Worm (Caenorhabditis elegans): ENCODE results near the gene R04F11.5.

Gene R04F11.5

ce11 chrV:12310256-12310655 is 7.6 kb downstream of the R04F11.5 start, which contains the start of gene hpo-30:
Gene hpo-30 (minus strand): TSS chrV:12310356.
- TF ChIP-seq dsc-1 (tag; optimal IDR thresholded peaks at IDR 0.05) (no peak), nhr-71 (tag; optimal IDR thresholded peaks at IDR 0.05) (no peak), hlh-4 (tag; optimal IDR thresholded peaks at IDR 0.05) (no peak), ceh-88 (GFP tag; IDR thresholded peaks at IDR 0.05) (no peak), ces-1 (GFP tag; optimal IDR thresholded peaks at IDR 0.05) (no peak)

ce11 chrV:12307011-12307540 is 10.7 kb downstream of the R04F11.5 start, which contains the start of gene srg-45:
Gene srg-45 (plus strand): TSS chrV:12307490.
- peak in 1 of 2 experiments; percentile 15 for TF ChIP-seq lsy-2 (tag; optimal IDR thresholded peaks at IDR 0.05)
- peak; percentile 69 for TF ChIP-seq aly-2 (tag; optimal IDR thresholded peaks at IDR 0.05)
- TF ChIP-seq lir-3 (tag; optimal IDR thresholded peaks at IDR 0.05; ENCODE audit: poor library complexity) = no peak

ce11 chrV:12305677-12306076 is 12.1 kb downstream of the R04F11.5 start:
- TF ChIP-seq efl-1 (optimal IDR thresholded peaks at IDR 0.05) (no peak), efl-1 (GFP tag; optimal IDR thresholded peaks at IDR 0.05 in 1 of 2) (peak in 1 of 2 experiments; percentile 94), swsn-7 (tag; optimal IDR thresholded peaks at IDR 0.05) (no peak), skn-1 (tag; optimal IDR thresholded peaks at IDR 0.05) (no peak)

ce11 chrV:12303453-12304077 is 14.3 kb downstream of the R04F11.5 start:
- TF ChIP-seq tbx-2 (tag; optimal IDR thresholded peaks at IDR 0.05) (peak; percentile 82), Y116A8C.19 (tag; optimal IDR thresholded peaks at IDR 0.05; ENCODE audit: borderline replicate concordance) (no peak), unc-130 (tag; optimal IDR thresholded peaks at IDR 0.05) (peak; percentile 65), unc-62 (GFP tag; optimal IDR thresholded peaks at IDR 0.05) (no peak), jun-1 (tag; optimal IDR thresholded peaks at IDR 0.05) (peak; percentile 85), elt-3 (tag; optimal IDR thresholded peaks at IDR 0.05) (peak in 3 of 6 experiments; percentile 36 to 61 (median 37)), rnt-1 (tag; optimal IDR thresholded peaks at IDR 0.05) (peak; percentile 91), mep-1 (tag; optimal IDR thresholded peaks at IDR 0.05) (peak; percentile 58), hlh-4 (tag; optimal IDR thresholded peaks at IDR 0.05) (no peak), mab-9 (GFP tag; IDR thresholded peaks at IDR 0.05) (peak; percentile 75), lin-15B (tag; optimal IDR thresholded peaks at IDR 0.05) (peak; percentile 15), dsc-1 (tag; optimal IDR thresholded peaks at IDR 0.05) (peak; percentile 91), aha-1 (tag; optimal IDR thresholded peaks at IDR 0.05) (no peak), skn-1 (tag; optimal IDR thresholded peaks at IDR 0.05) (peak; percentile 88), xbp-1 (tag; optimal IDR thresholded peaks at IDR 0.05) (peak; percentile 72), sup-37 (GFP tag; optimal IDR thresholded peaks at IDR 0.05) (peak; percentile 69), sox-4 (tag; optimal IDR thresholded peaks at IDR 0.05) (peak; percentile 72), ztf-4 (tag; optimal IDR thresholded peaks at IDR 0.05) (peak; percentile 84), sptf-1 (tag; optimal IDR thresholded peaks at IDR 0.05) (no peak), fkh-10 (GFP tag; optimal IDR thresholded peaks at IDR 0.05) (peak; percentile 56), nhr-11 (tag; optimal IDR thresholded peaks at IDR 0.05) (peak; percentile 19), egl-27 (tag; optimal IDR thresholded peaks at IDR 0.05) (no peak), ceh-8 (GFP tag; optimal IDR thresholded peaks at IDR 0.05) (peak; percentile 60), snpc-4 (tag; optimal IDR thresholded peaks at IDR 0.05) (peak; percentile 57), ceh-90 (tag; optimal IDR thresholded peaks at IDR 0.05) (peak; percentile 23), ceh-63 (GFP tag; optimal IDR thresholded peaks at IDR 0.05) (peak; percentile 64), pag-3 (tag; optimal IDR thresholded peaks at IDR 0.05; ENCODE audit: borderline replicate concordance, insufficient read depth) (peak; percentile 56), C34B4.2 (tag; optimal IDR thresholded peaks at IDR 0.05) (no peak), lin-35 (GFP tag; optimal IDR thresholded peaks at IDR 0.05) (peak; percentile 71 to 74), F16B12.6 (tag; optimal IDR thresholded peaks at IDR 0.05) (no peak), snu-23 (GFP tag; optimal IDR thresholded peaks at IDR 0.05) (peak; percentile 86), zag-1 (tag; optimal IDR thresholded peaks at IDR 0.05) (no peak), alr-1 (tag; optimal IDR thresholded peaks at IDR 0.05; ENCODE audit: borderline replicate concordance) (no peak), nhr-71 (tag; optimal IDR thresholded peaks at IDR 0.05) (peak; percentile 88), lin-39 (tag; optimal IDR thresholded peaks at IDR 0.05) (peak; percentile 16), isw-1 (GFP tag; IDR thresholded peaks at IDR 0.05) (peak; percentile 23; the same call in 1 of the 2 replicates), tlp-1 (tag; optimal IDR thresholded peaks at IDR 0.05) (no peak), aly-2 (tag; optimal IDR thresholded peaks at IDR 0.05) (peak; percentile 86)
